Worm (Caenorhabditis elegans) whole organism, mixed stage, embryonic: ENCODE results near the gene sul-2.

Experiments
- M03D4.4 ChIP-seq: sonication (generic microtip); optimal IDR thresholded peaks from 2 replicates; lab custom pipeline; 2017; ENCODE audit warnings: mild to moderate bottlenecking, missing genetic modification characterization, missing compliant biosample characterization
- blmp-1 ChIP-seq: fragments of 150-350 bp; optimal IDR thresholded peaks from 2 replicates; lab custom pipeline; 2014; ENCODE audit warnings: missing biosample characterization, missing genetic modification characterization
- ceh-39 ChIP-seq: fragments of 150-350 bp; optimal IDR thresholded peaks from 2 replicates; lab custom pipeline; 2014; ENCODE audit warnings: missing biosample characterization, missing genetic modification characterization
- ceh-43 ChIP-seq: fragments of 200-800 bp; sonication (Bioruptor generic); optimal IDR thresholded peaks from 2 replicates; lab custom pipeline; 2018; ENCODE audit warnings: mild to moderate bottlenecking, missing genetic modification characterization, moderate library complexity, missing compliant biosample characterization
- ceh-83 ChIP-seq: fragments of 200-800 bp; sonication (Bioruptor generic); optimal IDR thresholded peaks from 2 replicates; lab custom pipeline; 2018; ENCODE audit warnings: mild to moderate bottlenecking, missing genetic modification characterization, missing compliant biosample characterization
- ces-1 ChIP-seq: fragments of 150-350 bp; optimal IDR thresholded peaks from 2 replicates; lab custom pipeline; 2014; ENCODE audit warnings: missing biosample characterization, missing genetic modification reagents, missing genetic modification characterization
- cnd-1 ChIP-seq: fragments of 200-800 bp; sonication (Bioruptor generic); optimal IDR thresholded peaks from 2 replicates; lab custom pipeline; 2018; ENCODE audit warnings: mild to moderate bottlenecking, missing genetic modification characterization, missing compliant biosample characterization
- drap-1 ChIP-seq: fragments of 200-800 bp; sonication (Bioruptor generic); optimal IDR thresholded peaks from 3 replicates; lab custom pipeline; 2018; ENCODE audit warnings: mild to moderate bottlenecking, missing genetic modification characterization, missing compliant biosample characterization
- elt-3 ChIP-seq: fragments of 150-350 bp; optimal IDR thresholded peaks from 2 replicates; lab custom pipeline; 2014; ENCODE audit warnings: missing biosample characterization, missing genetic modification characterization
- flh-1 ChIP-seq: fragments of 200-800 bp; sonication (Bioruptor generic); optimal IDR thresholded peaks from 2 replicates; lab custom pipeline; 2018; ENCODE audit warnings: mild to moderate bottlenecking, missing genetic modification characterization, moderate library complexity, missing compliant biosample characterization
- ham-2 ChIP-seq: fragments of 200-800 bp; sonication (Bioruptor generic); optimal IDR thresholded peaks from 2 replicates; lab custom pipeline; 2018; ENCODE audit warnings: mild to moderate bottlenecking, missing genetic modification characterization, missing compliant biosample characterization
- hlh-1 ChIP-seq: fragments of 150-350 bp; optimal IDR thresholded peaks from 2 replicates; lab custom pipeline; 2014; ENCODE audit warnings: missing biosample characterization, missing genetic modification reagents, missing genetic modification characterization
- lin-32 ChIP-seq: fragments of 200-800 bp; sonication (Bioruptor generic); optimal IDR thresholded peaks from 2 replicates; lab custom pipeline; 2018; ENCODE audit warnings: mild to moderate bottlenecking, missing genetic modification characterization, missing compliant biosample characterization
- mls-2 ChIP-seq: sonication (generic microtip); optimal IDR thresholded peaks from 2 replicates; lab custom pipeline; 2016; ENCODE audit warnings: mild to moderate bottlenecking, missing genetic modification characterization, moderate library complexity, missing compliant biosample characterization
- nhr-12 ChIP-seq: fragments of 150-350 bp; optimal IDR thresholded peaks from 2 replicates; lab custom pipeline; 2014; ENCODE audit warnings: missing biosample characterization, missing genetic modification characterization
- nhr-2 ChIP-seq: fragments of 150-350 bp; optimal IDR thresholded peaks from 2 replicates; lab custom pipeline; 2014; ENCODE audit warnings: missing biosample characterization, missing genetic modification characterization
- nhr-237 ChIP-seq: fragments of 150-350 bp; optimal IDR thresholded peaks from 2 replicates; lab custom pipeline; 2014; ENCODE audit warnings: missing biosample characterization, missing genetic modification characterization
- nhr-28 ChIP-seq: fragments of 150-350 bp; optimal IDR thresholded peaks from 2 replicates; lab custom pipeline; 2014; ENCODE audit warnings: missing biosample characterization, missing genetic modification characterization
- nhr-76 ChIP-seq: sonication (generic microtip); optimal IDR thresholded peaks from 2 replicates; lab custom pipeline; 2017; ENCODE audit warnings: missing biosample characterization, missing genetic modification characterization
- pha-4 ChIP-seq: fragments of 150-350 bp; optimal IDR thresholded peaks from 2 replicates; lab custom pipeline; 2018; ENCODE audit warnings: missing biosample characterization, missing genetic modification reagents, missing genetic modification characterization
- sem-2 ChIP-seq: fragments of 200-800 bp; sonication (Bioruptor generic); optimal IDR thresholded peaks from 2 replicates; lab custom pipeline; 2018; ENCODE audit warnings: mild to moderate bottlenecking, missing genetic modification characterization, missing compliant biosample characterization
- snpc-4 ChIP-seq: fragments of 150-350 bp; optimal IDR thresholded peaks from 2 replicates; lab custom pipeline; 2014; ENCODE audit warnings: missing biosample characterization, missing genetic modification characterization
- tbx-8 ChIP-seq: fragments of 200-800 bp; sonication (Bioruptor generic); optimal IDR thresholded peaks from 2 replicates; lab custom pipeline; 2018; ENCODE audit warnings: mild to moderate bottlenecking, missing genetic modification characterization, moderate library complexity, missing compliant biosample characterization
- unc-39 ChIP-seq: fragments of 150-350 bp; optimal IDR thresholded peaks from 2 replicates; lab custom pipeline; 2014; ENCODE audit warnings: missing biosample characterization, missing genetic modification characterization
- ztf-11 ChIP-seq: fragments of 150-350 bp; optimal IDR thresholded peaks from 2 replicates; lab custom pipeline; 2014; ENCODE audit warnings: missing biosample characterization, missing genetic modification characterization

The sul-2 gene

DNA sequence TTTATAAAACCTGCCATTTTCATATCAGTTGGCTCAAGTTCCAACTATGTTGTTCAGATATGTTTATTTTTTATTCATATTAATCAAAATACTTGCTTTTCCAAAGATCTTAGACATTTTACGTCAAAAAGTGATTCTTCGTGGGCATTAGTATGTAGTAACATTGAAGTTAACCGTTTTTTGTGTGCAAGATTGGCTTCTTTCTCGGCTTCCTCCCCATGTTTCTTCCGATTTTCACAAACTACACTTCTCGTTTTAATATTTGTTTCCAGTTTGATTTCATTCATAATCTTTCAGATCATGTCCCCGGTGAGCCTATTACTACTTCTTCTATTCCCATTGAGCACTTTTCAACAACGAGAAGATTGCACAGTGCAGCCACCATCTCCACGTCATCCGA lies at the start of gene sul-2:
Gene sul-2, plus strand, starts transcription at position 301 of the 400 bp plus-strand sequence.
- TF ChIP-seq hlh-1 (tag; lab: Kevin White, UChicago): no peak
- TF ChIP-seq flh-1 (GFP tag; lab: Kevin White, UChicago): no peak
- no peak for TF ChIP-seq nhr-28 (tag; lab: Kevin White, UChicago)
- no peak for TF ChIP-seq tbx-8 (GFP tag; lab: Kevin White, UChicago)
- TF ChIP-seq ham-2 (GFP tag; lab: Kevin White, UChicago): no peak
- TF ChIP-seq, all 35 proteins: peak for 0

DNA sequence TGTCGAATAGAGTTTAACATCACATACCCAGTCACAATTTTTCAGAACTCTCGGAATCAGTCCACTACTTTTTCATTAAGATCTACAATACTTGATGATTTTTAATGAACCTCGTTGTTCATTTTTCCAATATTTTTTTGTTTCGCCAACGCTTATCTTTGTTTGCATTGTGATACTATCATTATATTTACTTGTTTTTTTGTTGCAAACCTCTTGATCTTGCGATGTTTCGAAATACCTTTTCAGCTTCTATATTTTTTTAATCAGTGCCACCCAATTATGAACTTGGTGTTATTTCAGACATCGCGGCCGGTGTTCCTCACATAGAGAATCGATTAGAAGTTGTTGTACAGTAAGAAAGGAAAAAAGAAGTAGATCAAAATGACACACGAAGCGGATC lies 48.9 kb upstream of the sul-2 start, which contains the start of gene myo-5:
Gene myo-5, plus strand, starts transcription at position 301 of the 400 bp plus-strand sequence.
- no peak for TF ChIP-seq nhr-28 (tag; lab: Kevin White, UChicago)
- no peak for TF ChIP-seq lin-32 (GFP tag; lab: Kevin White, UChicago)
- no peak for TF ChIP-seq ham-2 (GFP tag; lab: Kevin White, UChicago)
- TF ChIP-seq nhr-12 (tag; lab: Kevin White, UChicago): no peak
- TF ChIP-seq, all 35 proteins: peak for 0

DNA sequence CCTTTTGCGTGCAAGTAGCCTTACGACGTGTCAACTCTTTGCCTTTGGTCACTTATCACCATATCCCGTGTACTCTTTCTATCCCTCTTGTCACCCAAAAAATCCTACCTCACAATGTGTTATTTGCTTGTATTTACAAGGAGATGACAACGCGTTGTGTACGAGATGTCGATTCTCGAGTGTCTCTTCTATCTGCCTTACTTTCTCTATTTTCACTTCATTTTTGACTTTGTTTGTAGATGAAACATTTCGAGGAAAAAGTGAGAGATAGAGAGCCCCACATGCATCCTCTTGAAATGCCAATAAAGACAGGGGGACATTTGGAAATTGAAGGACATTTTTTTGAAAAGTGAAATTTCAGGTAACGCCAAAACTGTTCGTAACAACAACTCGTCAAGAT lies 46.7 kb upstream of the sul-2 start:
- TF ChIP-seq hlh-1 (tag; lab: Kevin White, UChicago) (no peak), elt-3 (tag; lab: Kevin White, UChicago) (no peak), nhr-28 (tag; lab: Kevin White, UChicago) (no peak), ceh-39 (tag; lab: Kevin White, UChicago) (no peak), sem-2 (GFP tag; lab: Kevin White, UChicago) (no peak), ztf-11 (tag; lab: Kevin White, UChicago) (no peak), nhr-237 (tag; lab: Kevin White, UChicago) (peak; percentile 4), snpc-4 (tag; lab: Kevin White, UChicago) (no peak)

DNA sequence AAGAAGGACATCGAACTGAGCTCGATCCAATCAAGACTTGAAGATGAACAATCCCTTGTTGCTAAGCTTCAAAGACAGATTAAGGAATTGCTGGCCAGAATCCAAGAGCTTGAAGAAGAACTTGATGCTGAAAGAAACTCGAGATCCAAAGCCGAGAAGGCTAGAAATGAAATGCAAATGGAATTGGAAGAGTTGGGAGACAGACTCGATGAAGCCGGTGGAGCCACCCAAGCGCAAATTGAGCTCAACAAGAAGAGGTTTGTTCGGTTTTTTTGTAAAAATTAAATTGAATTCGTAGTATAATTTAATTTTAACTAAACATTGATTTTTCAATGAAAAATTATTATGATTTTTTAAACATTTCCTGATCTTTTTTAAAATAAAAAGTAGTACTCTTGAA lies 43.0 kb upstream of the sul-2 start:
- TF ChIP-seq hlh-1 (tag; lab: Kevin White, UChicago) (no peak), tbx-8 (GFP tag; lab: Kevin White, UChicago) (no peak), nhr-28 (tag; lab: Kevin White, UChicago) (no peak), cnd-1 (tag; lab: Kevin White, UChicago) (no peak), pha-4 (no peak), drap-1 (GFP tag; lab: Kevin White, UChicago) (no peak), unc-39 (tag; lab: Kevin White, UChicago) (no peak), ceh-83 (GFP tag; lab: Kevin White, UChicago) (no peak), nhr-237 (tag; lab: Kevin White, UChicago) (no peak)

DNA sequence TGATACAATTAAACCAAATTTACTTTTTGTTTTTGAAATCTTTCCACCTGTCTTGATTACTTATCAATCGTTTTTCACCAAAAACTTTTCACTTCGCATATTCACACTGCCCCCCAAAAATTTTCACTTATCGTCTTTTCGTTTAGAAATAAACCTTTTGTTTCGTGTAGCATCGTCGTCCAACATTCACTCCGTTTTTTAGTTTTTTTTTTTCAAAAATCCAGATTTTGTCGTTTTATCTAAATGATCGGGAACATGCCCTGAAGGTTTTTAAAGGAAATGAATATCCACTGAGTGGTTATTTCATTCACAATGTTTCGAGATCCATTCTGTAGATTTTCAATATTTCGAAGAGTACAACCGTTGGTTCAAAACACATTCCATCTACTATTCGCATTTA lies 39.6 kb upstream of the sul-2 start, which contains the start of gene D1014.7:
Gene D1014.7, plus strand, starts transcription at position 301 of the 400 bp plus-strand sequence.
- no peak for TF ChIP-seq ham-2 (GFP tag; lab: Kevin White, UChicago)
- TF ChIP-seq lin-32 (GFP tag; lab: Kevin White, UChicago): no peak
- no peak for TF ChIP-seq flh-1 (GFP tag; lab: Kevin White, UChicago)
- no peak for TF ChIP-seq elt-3 (tag; lab: Kevin White, UChicago)

DNA sequence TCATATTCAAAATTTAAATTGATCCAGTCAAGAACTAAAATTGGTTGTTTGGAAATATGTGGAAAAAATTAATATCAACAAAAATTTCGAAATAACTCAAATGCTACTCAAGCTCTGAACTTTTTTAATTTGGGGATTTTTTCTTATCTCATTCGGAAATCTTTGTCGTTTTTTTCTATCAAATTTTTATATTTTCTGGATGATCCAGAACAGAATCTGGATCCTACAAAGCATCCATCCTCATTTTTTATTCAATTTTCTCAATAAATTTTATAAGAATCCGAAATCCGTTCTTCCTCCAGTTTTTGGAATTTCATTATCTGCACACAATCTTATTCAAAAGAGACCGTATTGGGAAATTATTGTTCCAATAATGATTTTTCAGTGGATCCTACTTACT lies 36.7 kb upstream of the sul-2 start, which contains the start of gene D1014.6:
Gene D1014.6, plus strand, starts transcription at position 301 of the 400 bp plus-strand sequence.
- TF ChIP-seq drap-1 (GFP tag; lab: Kevin White, UChicago): no peak
- no peak for TF ChIP-seq ceh-39 (tag; lab: Kevin White, UChicago)
- no peak for TF ChIP-seq blmp-1
- TF ChIP-seq nhr-12 (tag; lab: Kevin White, UChicago): no peak

DNA sequence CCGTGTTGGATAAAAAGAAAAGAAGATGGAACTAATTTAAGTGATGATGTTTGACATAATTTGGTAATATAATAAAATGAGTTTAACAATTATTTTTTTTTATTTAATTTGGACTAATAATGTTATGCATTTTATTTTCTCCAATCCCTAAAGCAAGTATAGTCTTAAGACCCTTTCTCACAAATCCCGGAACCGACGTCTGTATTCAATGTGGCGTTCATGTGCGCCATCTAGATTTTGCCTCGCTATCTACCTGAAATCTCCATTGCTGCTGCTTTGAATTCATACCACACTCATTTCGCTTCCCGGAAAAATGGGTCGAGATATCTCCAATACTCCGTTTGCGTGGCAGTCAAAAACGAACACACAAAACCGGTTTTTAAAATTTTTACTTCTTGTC lies 34.2 kb upstream of the sul-2 start, which contains the start of gene D1014.5:
Gene D1014.5, plus strand, starts transcription at position 301 of the 400 bp plus-strand sequence.
- no peak for TF ChIP-seq lin-32 (GFP tag; lab: Kevin White, UChicago)
- no peak for TF ChIP-seq pha-4
- no peak for TF ChIP-seq blmp-1
- TF ChIP-seq ceh-83 (GFP tag; lab: Kevin White, UChicago): no peak
- TF ChIP-seq cnd-1 (tag; lab: Kevin White, UChicago): no peak
- TF ChIP-seq nhr-2 (tag; lab: Kevin White, UChicago): no peak
- no peak for TF ChIP-seq ceh-43 (GFP tag; lab: Kevin White, UChicago)
- TF ChIP-seq nhr-28 (tag; lab: Kevin White, UChicago): no peak
- no peak for TF ChIP-seq mls-2 (tag; lab: Kevin White, UChicago)
- TF ChIP-seq nhr-12 (tag; lab: Kevin White, UChicago): no peak
- TF ChIP-seq nhr-76 (tag; lab: Kevin White, UChicago): no peak
- TF ChIP-seq M03D4.4 (tag; lab: Kevin White, UChicago): no peak
- TF ChIP-seq snpc-4 (tag; lab: Kevin White, UChicago): no peak
- TF ChIP-seq elt-3 (tag; lab: Kevin White, UChicago): no peak
- TF ChIP-seq flh-1 (GFP tag; lab: Kevin White, UChicago): no peak
- TF ChIP-seq ceh-39 (tag; lab: Kevin White, UChicago): no peak
- no peak for TF ChIP-seq ces-1 (GFP tag; lab: Kevin White, UChicago)
- TF ChIP-seq tbx-8 (GFP tag; lab: Kevin White, UChicago): no peak
- no peak for TF ChIP-seq hlh-1 (tag; lab: Kevin White, UChicago)
